Worm (Caenorhabditis elegans) whole organism, young adult: ENCODE measurements around the gene mrps-2.
"Not testable (repeated sequence)": the region's sequence is repeated elsewhere in the genome, so short reads cannot be mapped to it uniquely, and the experiment has no call there.

ENCODE experiments used
- B0019.2 ChIP-seq: fragments of 200-800 bp; sonication (Bioruptor generic); conservative IDR thresholded peaks from 2 replicates; pipeline ENCODE4 v1.3.6; 2022; ENCODE audit warnings: missing genetic modification reagents, missing genetic modification characterization, missing compliant biosample characterization
- B0261.1 ChIP-seq: sonication (generic microtip); optimal IDR thresholded peaks from 2 replicates; lab custom pipeline; 2016; ENCODE audit warnings: mild to moderate bottlenecking, missing genetic modification characterization, moderate library complexity, missing compliant biosample characterization
- C17E4.6 ChIP-seq: fragments of 200-800 bp; sonication (Bioruptor generic); IDR thresholded peaks from 2 replicates; pipeline ENCODE4 v1.3.6; 2022; ENCODE audit warnings: missing genetic modification reagents, missing genetic modification characterization, missing compliant biosample characterization
- Y56A3A.18 ChIP-seq: fragments of 200-800 bp; sonication (Bioruptor generic); IDR thresholded peaks from 2 replicates; pipeline ENCODE4 v1.3.6; 2022; ENCODE audit warnings: missing genetic modification reagents, missing genetic modification characterization, missing compliant biosample characterization
- Y95B8A.8 ChIP-seq: fragments of 200-800 bp; sonication (Bioruptor generic); IDR thresholded peaks from 2 replicates; pipeline ENCODE4 v1.3.6; 2022; ENCODE audit warnings: missing genetic modification reagents, missing genetic modification characterization, missing compliant biosample characterization
- bed-1 ChIP-seq: fragments of 200-800 bp; sonication (Bioruptor generic); IDR thresholded peaks from 2 replicates; pipeline ENCODE4 v1.3.6; 2022; ENCODE audit warnings: missing genetic modification reagents, missing genetic modification characterization, missing compliant biosample characterization
- cebp-1 ChIP-seq, 2 experiments: fragments of 200-800 bp in 1 of 2; sonication (Bioruptor generic) in 1 of 2; sonication (generic microtip) in 1 of 2; IDR thresholded peaks in 1 of 2; optimal IDR thresholded peaks in 1 of 2; 2 replicates each; pipeline versions ENCODE4 v1.3.6 to Lab custom; 2017 to 2022; ENCODE audit warnings: missing compliant biosample characterization in 2 of 2, missing genetic modification characterization in 2 of 2, mild to moderate bottlenecking in 1 of 2, missing genetic modification reagents in 1 of 2, moderate library complexity in 1 of 2
- dox-1 ChIP-seq: fragments of 200-800 bp; sonication (Bioruptor generic); IDR thresholded peaks from 2 replicates; pipeline ENCODE4 v1.3.6; 2022; ENCODE audit warnings: missing genetic modification reagents, missing genetic modification characterization, missing compliant biosample characterization
- dpl-1 ChIP-seq: fragments of 150-350 bp; optimal IDR thresholded peaks from 2 replicates; lab custom pipeline; 2014; ENCODE audit warnings: missing biosample characterization, missing genetic modification reagents, missing genetic modification characterization
- egl-18 ChIP-seq: fragments of 200-800 bp; sonication (Bioruptor generic); IDR thresholded peaks from 2 replicates; pipeline ENCODE4 v1.3.6; 2022; ENCODE audit warnings: missing genetic modification reagents, missing genetic modification characterization, missing compliant biosample characterization
- egl-44 ChIP-seq: fragments of 200-800 bp; sonication (Bioruptor generic); IDR thresholded peaks from 2 replicates; pipeline ENCODE4 v1.3.6; 2022; ENCODE audit warnings: missing genetic modification reagents, missing genetic modification characterization, missing compliant biosample characterization
- gei-17 ChIP-seq: fragments of 200-800 bp; sonication (Bioruptor generic); optimal IDR thresholded peaks from 2 replicates; lab custom pipeline; 2018; ENCODE audit warnings: mild to moderate bottlenecking, missing genetic modification characterization, missing compliant biosample characterization
- hmg-1.2 ChIP-seq: fragments of 200-800 bp; sonication (Bioruptor generic); IDR thresholded peaks from 2 replicates; pipeline ENCODE4 v1.3.6; 2022; ENCODE audit warnings: missing genetic modification reagents, missing genetic modification characterization, missing compliant biosample characterization
- hsf-1 ChIP-seq: fragments of 200-800 bp; sonication (Bioruptor generic); IDR thresholded peaks from 2 replicates; pipeline ENCODE4 v1.3.6; 2022; ENCODE audit warnings: missing genetic modification reagents, missing genetic modification characterization, missing compliant biosample characterization
- lin-26 ChIP-seq: fragments of 200-800 bp; sonication (Bioruptor generic); IDR thresholded peaks from 2 replicates; pipeline ENCODE4 v1.3.6; 2022; ENCODE audit warnings: missing genetic modification reagents, missing genetic modification characterization, missing compliant biosample characterization
- madf-6 ChIP-seq: fragments of 200-800 bp; sonication (Bioruptor generic); IDR thresholded peaks from 2 replicates; pipeline ENCODE4 v1.3.6; 2022; ENCODE audit warnings: missing genetic modification reagents, missing genetic modification characterization, missing compliant biosample characterization
- mel-28 ChIP-seq: sonication (generic microtip); optimal IDR thresholded peaks from 2 replicates; lab custom pipeline; 2016; ENCODE audit warnings: borderline replicate concordance, mild to moderate bottlenecking, missing genetic modification characterization, missing compliant biosample characterization
- nfyb-1 ChIP-seq: fragments of 200-800 bp; sonication (Bioruptor generic); IDR thresholded peaks from 2 replicates; pipeline ENCODE4 v1.3.6; 2022; ENCODE audit warnings: missing genetic modification reagents, missing genetic modification characterization, missing compliant biosample characterization
- nhr-120 ChIP-seq: fragments of 200-800 bp; sonication (Bioruptor generic); IDR thresholded peaks from 2 replicates; pipeline ENCODE4 v1.3.6; 2022; ENCODE audit warnings: missing genetic modification characterization, missing compliant biosample characterization
- nhr-80 ChIP-seq: sonication (generic microtip); optimal IDR thresholded peaks from 2 replicates; lab custom pipeline; 2016; ENCODE audit warnings: missing genetic modification characterization, missing compliant biosample characterization
- pbrm-1 ChIP-seq: fragments of 200-800 bp; sonication (Bioruptor generic); IDR thresholded peaks from 2 replicates; pipeline ENCODE4 v1.3.6; 2022; ENCODE audit warnings: missing genetic modification reagents, missing genetic modification characterization, missing compliant biosample characterization
- rpc-1 ChIP-seq, 2 experiments: fragments of 150-350 bp in 1 of 2; sonication (generic microtip) in 1 of 2; optimal IDR thresholded peaks; 2 replicates each; lab custom pipeline; 2014 to 2018; ENCODE audit warnings: missing biosample characterization in 1 of 2, missing genetic modification characterization in 1 of 2, missing genetic modification reagents in 1 of 2, missing genotype in 1 of 2
- snpc-4 ChIP-seq, 5 experiments: fragments of 150-350 bp in 1 of 5; sonication (generic microtip) in 4 of 5; optimal IDR thresholded peaks; 2 replicates each; lab custom pipeline; 2014 to 2018; ENCODE audit warnings: missing genetic modification characterization in 5 of 5, missing biosample characterization in 3 of 5, antibody characterized with exemption in 2 of 5, mild to moderate bottlenecking in 2 of 5, missing compliant biosample characterization in 2 of 5, missing genotype in 2 of 5, moderate library complexity in 2 of 5, missing genetic modification reagents in 1 of 5
- somi-1 ChIP-seq: fragments of 200-800 bp; sonication (Bioruptor generic); optimal IDR thresholded peaks from 2 replicates; lab custom pipeline; 2018; ENCODE audit warnings: mild to moderate bottlenecking, missing genetic modification characterization, missing compliant biosample characterization
- tbp1 ChIP-seq: fragments of 200-800 bp; sonication (Bioruptor generic); optimal IDR thresholded peaks from 2 replicates; lab custom pipeline; 2018; ENCODE audit warnings: mild to moderate bottlenecking, missing genetic modification characterization, missing compliant biosample characterization
- unc-62 ChIP-seq: fragments of 150-350 bp; optimal IDR thresholded peaks from 2 replicates; lab custom pipeline; 2014; ENCODE audit warnings: missing biosample characterization, missing genetic modification reagents, missing genetic modification characterization
- zfh-2 ChIP-seq: fragments of 200-800 bp; sonication (Bioruptor generic); conservative IDR thresholded peaks from 2 replicates; pipeline ENCODE4 v1.3.6; 2022; ENCODE audit warnings: missing genetic modification reagents, missing genetic modification characterization, missing compliant biosample characterization

The mrps-2 gene

ce11 chrV:8426210-8426609 is 39.3 kb upstream of the mrps-2 start:
- TF ChIP-seq rpc-1 (optimal IDR thresholded peaks at IDR 0.05; lab: Kevin White, UChicago) (peak; percentile 25), rpc-1 (tag; optimal IDR thresholded peaks at IDR 0.05; lab: Kevin White, UChicago) (no peak), C17E4.6 (GFP tag; lab: Robert Waterston, UW) (no peak), hsf-1 (peak; percentile 56; the same call in 1 of the 2 replicates), hmg-1.2 (GFP tag; lab: Robert Waterston, UW) (peak; percentile 38; the same call in 1 of the 2 replicates)
- TF ChIP-seq, all 124 proteins: peak for 3

ce11 chrV:8426741-8427457 is 38.6 kb upstream of the mrps-2 start:
- no peak for TF ChIP-seq mel-28 (tag; lab: Kevin White, UChicago)
- TF ChIP-seq nhr-120, result no peak
- no peak for TF ChIP-seq hsf-1
- no peak for TF ChIP-seq gei-17 (GFP tag; lab: Kevin White, UChicago)
- peak; percentile 81 for TF ChIP-seq nhr-80 (tag; lab: Kevin White, UChicago)
- no peak for TF ChIP-seq B0019.2 (GFP tag; lab: Robert Waterston, UW)
- TF ChIP-seq dpl-1 (GFP tag; lab: Kevin White, UChicago), result no peak
- TF ChIP-seq cebp-1 (GFP tag; IDR thresholded peaks at IDR 0.05; lab: Robert Waterston, UW), result no peak
- TF ChIP-seq cebp-1 (tag; optimal IDR thresholded peaks at IDR 0.05; lab: Kevin White, UChicago), result peak; percentile 53
- no peak for TF ChIP-seq zfh-2
- no peak for TF ChIP-seq somi-1 (GFP tag; lab: Kevin White, UChicago)
- TF ChIP-seq unc-62, result no peak
- TF ChIP-seq egl-18 (GFP tag; lab: Robert Waterston, UW), result no peak

- TF ChIP-seq bed-1 (no peak), hmg-1.2 (GFP tag; lab: Robert Waterston, UW) (peak; percentile 96)
Measured at ce11 chrV:8428585-8429414, 36.7 kb upstream of the mrps-2 start.

- TF ChIP-seq Y56A3A.18 (GFP tag; lab: Robert Waterston, UW) (0 out of 2 replicates have a peak, but pooled peaks have one; percentile 19), Y95B8A.8 (GFP tag; lab: Robert Waterston, UW) (0 out of 2 replicates have a peak, but pooled peaks have one; percentile 12), hsf-1 (peak; percentile 47; the same call in 1 of the 2 replicates), dox-1 (GFP tag; lab: Robert Waterston, UW) (peak; percentile 60), snpc-4 (tag; optimal IDR thresholded peaks at IDR 0.05; lab: Kevin White, UChicago) (peak in 1 of 4 experiments; percentile 21), madf-6 (peak; percentile 62), hmg-1.2 (GFP tag; lab: Robert Waterston, UW) (peak; percentile 48), pbrm-1 (GFP tag; lab: Robert Waterston, UW) (0 out of 2 replicates have a peak, but pooled peaks have one; percentile 26), nfyb-1 (GFP tag; lab: Robert Waterston, UW) (peak; percentile 63; the same call in 1 of the 2 replicates), tbp1 (GFP tag; lab: Kevin White, UChicago) (peak; percentile 83), lin-26 (peak; percentile 71), egl-44 (GFP tag; lab: Robert Waterston, UW) (peak; percentile 35; the same call in 1 of the 2 replicates), rpc-1 (optimal IDR thresholded peaks at IDR 0.05; lab: Kevin White, UChicago) (peak; percentile 20), rpc-1 (tag; optimal IDR thresholded peaks at IDR 0.05; lab: Kevin White, UChicago) (peak; percentile 51), B0261.1 (tag; lab: Kevin White, UChicago) (peak; percentile 52)
- TF ChIP-seq snpc-4 (GFP tag; optimal IDR thresholded peaks at IDR 0.05; lab: Kevin White, UChicago), result not testable (repeated sequence)
Measured at ce11 chrV:8431295-8431694, 34.2 kb upstream of the mrps-2 start.
